Fruit fly (Drosophila melanogaster): ENCODE results near the gene CG32266.

dm6 chr3L:3755713-3756112 is 34.9 kb upstream of the CG32266 start:
- no peak for TF ChIP-seq CG33017 (tag; optimal IDR thresholded peaks at IDR 0.05)
- no peak for TF ChIP-seq Clk (GFP tag; optimal IDR thresholded peaks at IDR 0.05)
- no peak for TF ChIP-seq ovo (GFP tag; optimal IDR thresholded peaks at IDR 0.05)
- TF ChIP-seq pad (GFP tag; optimal IDR thresholded peaks at IDR 0.05): no peak
- no peak for TF ChIP-seq toe (GFP tag; optimal IDR thresholded peaks at IDR 0.05)
- TF ChIP-seq tj (GFP tag; optimal IDR thresholded peaks at IDR 0.05): no peak
- TF ChIP-seq CG5204 (GFP tag; optimal IDR thresholded peaks at IDR 0.05): no peak
- TF ChIP-seq Crg-1 (GFP tag; optimal IDR thresholded peaks at IDR 0.05): no peak
- TF ChIP-seq kay (GFP tag; ENCODE audit: borderline replicate concordance): no peak
- no peak for TF ChIP-seq CG14711 (tag; optimal IDR thresholded peaks at IDR 0.05)
- TF ChIP-seq CG7101 (tag; optimal IDR thresholded peaks at IDR 0.05): no peak
- TF ChIP-seq CG11617 (GFP tag; optimal IDR thresholded peaks at IDR 0.05): no peak
- TF ChIP-seq Mnt (GFP tag; optimal IDR thresholded peaks at IDR 0.05): no peak
